Fruit fly (Drosophila melanogaster) whole organism, wandering third instar larva: ENCODE data around the gene ATPsynD.

ENCODE experiments used
- Mio ChIP-seq: sonication (Bioruptor generic); optimal IDR thresholded peaks from 2 replicates; lab custom pipeline; 2016; ENCODE audit warnings: missing biosample characterization, missing genetic modification characterization
- Sp1 ChIP-seq: fragments of 200-800 bp; sonication (Bioruptor generic); optimal IDR thresholded peaks from 3 replicates; lab custom pipeline; 2019; ENCODE audit warnings: missing biosample characterization, mild to moderate bottlenecking, missing genetic modification characterization, moderate library complexity

DNA sequence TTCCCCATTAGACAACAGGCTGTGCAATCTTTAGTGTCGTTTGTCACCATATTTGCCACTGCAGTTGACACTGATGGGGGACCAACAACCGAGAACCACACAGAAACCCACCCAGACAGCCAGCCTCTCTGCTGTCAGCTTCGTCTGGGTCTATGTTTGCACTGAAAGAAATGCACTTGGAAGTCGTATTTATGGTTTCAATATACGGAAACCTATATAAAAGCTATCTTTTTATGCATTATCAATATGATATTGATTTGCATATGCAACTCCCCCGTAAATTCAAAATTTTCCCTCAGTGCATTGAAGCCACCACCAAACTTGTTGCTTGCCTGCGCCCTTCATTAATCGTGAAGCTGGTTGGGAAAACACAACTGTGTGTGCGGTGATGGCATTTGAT, 20.6 kb upstream of the ATPsynD start:
- TF ChIP-seq Sp1 (GFP tag; lab: Kevin White, UChicago) (no peak), Mio (no peak)
